Fruit fly (Drosophila melanogaster) whole organism, embryonic: ENCODE results near the gene Hexim.

ENCODE experiments used
- BEAF-32 ChIP-seq: fragments of 200-800 bp; sonication (Bioruptor generic); optimal IDR thresholded peaks from 3 replicates; lab custom pipeline; 2017; ENCODE audit warnings: missing biosample characterization, missing genetic modification characterization, mild to moderate bottlenecking, moderate library complexity, missing genetic modification reagents
- Bgb ChIP-seq: fragments of 200-800 bp; sonication (Bioruptor generic); IDR thresholded peaks from 2 replicates; pipeline ENCODE4 v1.3.6; 2022; ENCODE audit warnings: missing biosample characterization, missing genetic modification characterization; ENCODE audit not compliant: partially characterized antibody
- CG12391 ChIP-seq: fragments of 200-800 bp; sonication (Bioruptor generic); optimal IDR thresholded peaks from 3 replicates; lab custom pipeline; 2018; ENCODE audit warnings: missing biosample characterization, mild to moderate bottlenecking, missing genetic modification characterization, moderate library complexity
- CG13624 ChIP-seq: fragments of 200-800 bp; sonication (Bioruptor generic); optimal IDR thresholded peaks from 2 replicates; lab custom pipeline; 2016; ENCODE audit warnings: missing biosample characterization, missing genetic modification characterization
- CG15479 ChIP-seq: fragments of 200-800 bp; sonication (Bioruptor generic); optimal IDR thresholded peaks from 3 replicates; lab custom pipeline; 2019; ENCODE audit warnings: missing biosample characterization, mild to moderate bottlenecking, missing genetic modification characterization, moderate library complexity
- CG17186 ChIP-seq: fragments of 200-800 bp; sonication (Bioruptor generic); optimal IDR thresholded peaks from 3 replicates; lab custom pipeline; 2017; ENCODE audit warnings: missing biosample characterization, missing genetic modification reagents, missing genetic modification characterization
- CG1792 ChIP-seq: fragments of 200-800 bp; sonication (Bioruptor generic); optimal IDR thresholded peaks from 2 replicates; lab custom pipeline; 2016; ENCODE audit warnings: missing biosample characterization, missing genetic modification characterization
- CG2116 ChIP-seq: fragments of 200-800 bp; sonication (Bioruptor generic); optimal IDR thresholded peaks from 3 replicates; lab custom pipeline; 2018; ENCODE audit warnings: missing biosample characterization, mild to moderate bottlenecking, missing genetic modification characterization
- CG2712 ChIP-seq: fragments of 200-800 bp; optimal IDR thresholded peaks from 3 replicates; lab custom pipeline; 2019; ENCODE audit warnings: missing biosample characterization, mild to moderate bottlenecking, missing genetic modification characterization, moderate library complexity
- CG31224 ChIP-seq: fragments of 200-800 bp; sonication (Bioruptor generic); IDR thresholded peaks from 2 replicates; pipeline ENCODE4 v1.3.6; 2022; ENCODE audit warnings: missing biosample characterization, missing genetic modification characterization
- CG3281 ChIP-seq: fragments of 200-800 bp; sonication (Bioruptor generic); optimal IDR thresholded peaks from 3 replicates; lab custom pipeline; 2017; ENCODE audit warnings: missing biosample characterization, mild to moderate bottlenecking, missing genetic modification characterization
- CG42726 ChIP-seq: fragments of 200-800 bp; sonication (Bioruptor generic); IDR thresholded peaks from 2 replicates; pipeline ENCODE4 v1.3.6; 2022; ENCODE audit warnings: missing biosample characterization, missing genetic modification characterization; ENCODE audit not compliant: partially characterized antibody
- CG4328 ChIP-seq: fragments of 200-800 bp; sonication (Bioruptor generic); optimal IDR thresholded peaks from 3 replicates; lab custom pipeline; 2017; ENCODE audit warnings: missing biosample characterization, missing genetic modification reagents, missing genetic modification characterization
- CG6765 ChIP-seq: fragments of 200-800 bp; sonication (Bioruptor generic); optimal IDR thresholded peaks from 3 replicates; lab custom pipeline; 2017; ENCODE audit warnings: missing biosample characterization, mild to moderate bottlenecking, missing genetic modification characterization
- CG7372 ChIP-seq: fragments of 200-800 bp; sonication (Bioruptor generic); IDR thresholded peaks from 2 replicates; pipeline ENCODE4 v1.3.6; 2022; ENCODE audit warnings: missing biosample characterization, missing genetic modification characterization
- CG7928 ChIP-seq: fragments of 200-800 bp; sonication (Bioruptor generic); optimal IDR thresholded peaks from 2 replicates; lab custom pipeline; 2017; ENCODE audit warnings: missing biosample characterization, mild to moderate bottlenecking, missing genetic modification characterization
- CG9215 ChIP-seq: fragments of 200-800 bp; sonication (Bioruptor generic); IDR thresholded peaks from 2 replicates; pipeline ENCODE4 v1.3.6; 2022; ENCODE audit warnings: missing biosample characterization, missing genetic modification characterization
- CG9727 ChIP-seq: fragments of 200-800 bp; sonication (Bioruptor generic); optimal IDR thresholded peaks from 3 replicates; lab custom pipeline; 2017; ENCODE audit warnings: missing biosample characterization, mild to moderate bottlenecking, missing genetic modification characterization
- CG9797 ChIP-seq: fragments of 200-800 bp; sonication (Bioruptor generic); optimal IDR thresholded peaks from 3 replicates; lab custom pipeline; 2018; ENCODE audit warnings: missing biosample characterization, mild to moderate bottlenecking, missing genetic modification characterization
- CTCF ChIP-seq: fragments of 200-800 bp; sonication (Bioruptor generic); optimal IDR thresholded peaks from 2 replicates; lab custom pipeline; 2017; ENCODE audit warnings: missing biosample characterization, mild to moderate bottlenecking, missing genetic modification characterization, moderate library complexity
- CoRest ChIP-seq: fragments of 200-800 bp; sonication (Bioruptor generic); optimal IDR thresholded peaks from 3 replicates; lab custom pipeline; 2018; ENCODE audit warnings: missing biosample characterization, mild to moderate bottlenecking, missing genetic modification characterization, moderate library complexity
- CrebB ChIP-seq: fragments of 200-800 bp; sonication (Bioruptor generic); optimal IDR thresholded peaks from 3 replicates; lab custom pipeline; 2018; ENCODE audit warnings: missing biosample characterization, mild to moderate bottlenecking, missing genetic modification characterization
- D ChIP-seq, 2 experiments: fragments of 200-800 bp in 1 of 2; fragments of >200 bp in 1 of 2; sonication (Bioruptor generic) in 1 of 2; optimal IDR thresholded peaks; 2 replicates in 1 of 2; 3 replicates in 1 of 2; lab custom pipeline; 2017; ENCODE audit warnings: mild to moderate bottlenecking in 1 of 2, missing biosample characterization in 1 of 2, missing genetic modification characterization in 1 of 2, missing genetic modification reagents in 1 of 2
- Deaf1 ChIP-seq: fragments of 200-800 bp; optimal IDR thresholded peaks from 3 replicates; lab custom pipeline; 2019; ENCODE audit warnings: missing biosample characterization, mild to moderate bottlenecking, missing genetic modification characterization, moderate library complexity
- Dp ChIP-seq: fragments of 200-800 bp; sonication (Bioruptor generic); optimal IDR thresholded peaks from 2 replicates; lab custom pipeline; 2018; ENCODE audit warnings: missing biosample characterization, mild to moderate bottlenecking, missing genetic modification characterization, moderate library complexity
- Ets97D ChIP-seq: fragments of 200-800 bp; sonication (Bioruptor generic); optimal IDR thresholded peaks from 3 replicates; lab custom pipeline; 2016; ENCODE audit warnings: missing biosample characterization, missing genetic modification characterization
- MESR4 ChIP-seq: fragments of 200-800 bp; sonication (Bioruptor generic); optimal IDR thresholded peaks from 2 replicates; lab custom pipeline; 2018; ENCODE audit warnings: missing biosample characterization, mild to moderate bottlenecking, missing genetic modification characterization, moderate library complexity
- Meics ChIP-seq: fragments of 200-800 bp; sonication (Bioruptor generic); optimal IDR thresholded peaks from 2 replicates; lab custom pipeline; 2017; ENCODE audit warnings: missing biosample characterization, mild to moderate bottlenecking, missing genetic modification characterization
- Scr ChIP-seq: fragments of 200-800 bp; sonication (Bioruptor generic); IDR thresholded peaks from 2 replicates; pipeline ENCODE4 v1.3.6; 2022; ENCODE audit warnings: missing biosample characterization, missing genetic modification characterization; ENCODE audit not compliant: partially characterized antibody
- Stat92E ChIP-seq, 3 experiments: fragments of >200 bp in 2 of 3; fragments of 200-800 bp in 1 of 3; sonication (Bioruptor generic) in 1 of 3; optimal IDR thresholded peaks; 2 replicates each; lab custom pipeline; 2017 to 2019; ENCODE audit warnings: missing biosample characterization in 3 of 3, missing genetic modification characterization in 3 of 3, mild to moderate bottlenecking in 1 of 3, moderate library complexity in 1 of 3
- Taf1 ChIP-seq: fragments of 200-800 bp; sonication (Bioruptor generic); IDR thresholded peaks from 2 replicates; pipeline ENCODE4 v1.3.6; 2022; ENCODE audit warnings: missing biosample characterization, missing genetic modification characterization
- ara ChIP-seq: fragments of 200-800 bp; sonication (Bioruptor generic); IDR thresholded peaks from 2 replicates; pipeline ENCODE4 v1.3.6; 2022; ENCODE audit warnings: missing biosample characterization, missing genetic modification characterization
- chinmo ChIP-seq: fragments of 200-800 bp; sonication (Bioruptor generic); IDR thresholded peaks from 4 replicates; pipeline ENCODE4 v1.3.6; 2022; ENCODE audit warnings: missing biosample characterization, missing genetic modification characterization; ENCODE audit not compliant: partially characterized antibody
- chn ChIP-seq: fragments of 200-800 bp; sonication (Bioruptor generic); optimal IDR thresholded peaks from 2 replicates; lab custom pipeline; 2016; ENCODE audit warnings: missing biosample characterization, missing genetic modification characterization
- crc ChIP-seq: fragments of 200-800 bp; sonication (Bioruptor generic); optimal IDR thresholded peaks from 2 replicates; lab custom pipeline; 2016; ENCODE audit warnings: missing biosample characterization, missing genetic modification characterization
- hbn ChIP-seq: fragments of 200-800 bp; sonication (Bioruptor generic); IDR thresholded peaks from 2 replicates; pipeline ENCODE4 v1.3.6; 2022; ENCODE audit warnings: missing biosample characterization, missing genetic modification characterization; ENCODE audit not compliant: partially characterized antibody
- nom ChIP-seq: fragments of 200-800 bp; sonication (Bioruptor generic); optimal IDR thresholded peaks from 2 replicates; lab custom pipeline; 2017; ENCODE audit warnings: missing biosample characterization, missing genetic modification characterization, mild to moderate bottlenecking, moderate library complexity, missing genetic modification reagents
- phol ChIP-seq: fragments of 200-800 bp; sonication (Bioruptor generic); optimal IDR thresholded peaks from 3 replicates; lab custom pipeline; 2018; ENCODE audit warnings: missing biosample characterization, mild to moderate bottlenecking, missing genetic modification characterization, moderate library complexity
- psq ChIP-seq: fragments of 200-800 bp; sonication (Bioruptor generic); optimal IDR thresholded peaks from 2 replicates; lab custom pipeline; 2017; ENCODE audit warnings: missing biosample characterization, missing genetic modification characterization
- repo ChIP-seq: fragments of 200-800 bp; sonication (Bioruptor generic); optimal IDR thresholded peaks from 2 replicates; lab custom pipeline; 2016; ENCODE audit warnings: missing biosample characterization, missing genetic modification characterization
- rib ChIP-seq: fragments of 200-800 bp; sonication (Bioruptor generic); IDR thresholded peaks from 2 replicates; pipeline ENCODE4 v1.3.6; 2022; ENCODE audit warnings: missing biosample characterization, missing genetic modification characterization
- sqz ChIP-seq: fragments of 200-800 bp; sonication (Bioruptor generic); optimal IDR thresholded peaks from 3 replicates; lab custom pipeline; 2018; ENCODE audit warnings: missing biosample characterization, mild to moderate bottlenecking, missing genetic modification characterization
- stc ChIP-seq: fragments of 200-800 bp; sonication (Bioruptor generic); IDR thresholded peaks from 2 replicates; pipeline ENCODE4 v1.3.6; 2022; ENCODE audit warnings: missing biosample characterization, missing genetic modification characterization
- sug ChIP-seq: fragments of 200-800 bp; optimal IDR thresholded peaks from 2 replicates; lab custom pipeline; 2019; ENCODE audit warnings: missing biosample characterization, mild to moderate bottlenecking, missing genetic modification characterization, moderate library complexity
- tin ChIP-seq: fragments of 200-800 bp; sonication (Bioruptor generic); optimal IDR thresholded peaks from 3 replicates; lab custom pipeline; 2016; ENCODE audit warnings: missing biosample characterization, missing genetic modification characterization
- trem ChIP-seq: fragments of 200-800 bp; optimal IDR thresholded peaks from 3 replicates; lab custom pipeline; 2019; ENCODE audit warnings: missing biosample characterization, mild to moderate bottlenecking, missing genetic modification characterization, moderate library complexity
- trh ChIP-seq: fragments of 200-800 bp; sonication (Bioruptor generic); optimal IDR thresholded peaks from 2 replicates; lab custom pipeline; 2016; ENCODE audit warnings: missing biosample characterization, missing genetic modification characterization

The Hexim gene

DNA sequence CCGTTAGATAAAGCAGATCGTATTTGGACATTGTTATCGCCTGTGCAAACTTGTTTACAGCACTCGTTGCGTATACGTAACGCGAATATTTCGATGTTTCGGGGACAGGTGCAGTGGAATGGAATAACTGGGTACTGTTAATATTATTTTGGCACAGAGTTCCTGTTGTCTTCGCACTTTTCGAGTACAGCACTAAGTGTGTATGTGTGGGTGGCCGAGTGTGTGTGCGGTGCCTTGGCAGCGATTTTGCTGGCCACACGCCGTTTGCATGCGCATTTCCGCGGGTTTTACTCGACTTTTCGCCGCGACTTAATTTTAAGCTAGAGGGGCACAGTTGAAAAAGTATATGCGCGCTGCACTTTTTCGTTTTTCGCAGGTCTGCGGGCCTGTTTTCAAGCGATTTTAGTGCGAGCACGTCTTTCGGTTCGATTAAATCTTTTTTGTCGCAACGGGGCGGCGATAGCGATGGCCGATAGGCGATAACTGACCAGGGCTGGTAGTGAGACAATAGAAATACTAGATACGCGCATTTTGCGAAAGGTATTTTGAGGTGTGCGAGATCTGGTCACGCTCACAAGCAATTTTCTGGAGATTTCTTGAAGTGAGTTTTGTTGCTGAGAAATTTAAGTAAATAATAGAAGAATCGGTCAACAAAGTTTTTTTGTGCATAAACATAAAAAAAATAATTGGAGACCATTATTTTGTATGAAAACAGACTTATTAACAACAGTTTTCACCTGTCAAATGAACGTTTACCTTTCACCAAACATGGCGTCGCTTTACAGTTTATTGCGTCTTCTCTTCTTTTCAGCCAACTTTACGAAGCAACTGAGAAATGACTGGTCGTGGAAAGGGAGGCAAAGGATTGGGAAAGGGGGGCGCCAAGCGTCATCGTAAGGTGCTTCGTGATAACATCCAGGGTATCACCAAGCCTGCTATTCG, 33.8 kb upstream of the Hexim start, which contains the start of the genes put and His4r (continued):
- no peak for TF ChIP-seq ara (GFP tag; lab: Robert Waterston, UW)
- no peak for TF ChIP-seq CG9215 (GFP tag; lab: Robert Waterston, UW)
- no peak for TF ChIP-seq Taf1 (GFP tag; lab: Robert Waterston, UW)
- peak; percentile 75 for TF ChIP-seq CG2116 (GFP tag; lab: Kevin White, UChicago)
- 0 out of 2 replicates have a peak, but pooled peaks have one; percentile 16 for TF ChIP-seq CG42726 (GFP tag; lab: Robert Waterston, UW)
- peak; percentile 91 for TF ChIP-seq phol
- peak; percentile 4 for TF ChIP-seq CoRest (tag; lab: Kevin White, UChicago)
- TF ChIP-seq MESR4 (GFP tag; lab: Kevin White, UChicago), result peak; percentile 87
- TF ChIP-seq crc (GFP tag; lab: Kevin White, UChicago), result no peak
- peak; percentile 48 for TF ChIP-seq Meics
- TF ChIP-seq CG7372 (GFP tag; lab: Robert Waterston, UW), result peak; percentile 29; the same call in 1 of the 2 replicates
- peak; percentile 47 for TF ChIP-seq repo
- TF ChIP-seq BEAF-32 (GFP tag; lab: Kevin White, UChicago), result peak; percentile 69
- no peak for TF ChIP-seq rib (GFP tag; lab: Robert Waterston, UW)
- peak; percentile 77 for TF ChIP-seq trem (tag; lab: Kevin White, UChicago)
- peak; percentile 59 for TF ChIP-seq Scr (GFP tag; lab: Robert Waterston, UW)
- TF ChIP-seq CG3281 (GFP tag; lab: Kevin White, UChicago), result no peak
- TF ChIP-seq stc (GFP tag; lab: Robert Waterston, UW), result no peak
- peak; percentile 43 for TF ChIP-seq chn
- peak; percentile 2 for TF ChIP-seq CG9727 (GFP tag; lab: Kevin White, UChicago)
- no peak for TF ChIP-seq CG4328 (GFP tag; lab: Kevin White, UChicago)
- peak; percentile 51 for TF ChIP-seq Deaf1 (tag; lab: Kevin White, UChicago)
- peak in 1 of 3 experiments; percentile 57 for TF ChIP-seq Stat92E (GFP tag; optimal IDR thresholded peaks at IDR 0.05; lab: Kevin White, UChicago)
- TF ChIP-seq CG9797 (GFP tag; lab: Kevin White, UChicago), result peak; percentile 95
- TF ChIP-seq CTCF (GFP tag; lab: Kevin White, UChicago), result peak; percentile 42
- peak; percentile 4 for TF ChIP-seq psq (GFP tag; lab: Kevin White, UChicago)
- peak; percentile 45 for TF ChIP-seq CrebB (tag; lab: Kevin White, UChicago)
- TF ChIP-seq chinmo, result peak; percentile 48; the same call in 1 of the 4 replicates
- TF ChIP-seq CG31224 (GFP tag; lab: Robert Waterston, UW), result no peak
- TF ChIP-seq hbn, result peak; percentile 55
- peak; percentile 91 for TF ChIP-seq CG17186
- TF ChIP-seq tin, result peak; percentile 9
- TF ChIP-seq D (optimal IDR thresholded peaks at IDR 0.05; lab: Kevin White, UChicago), result peak; percentile 53
- TF ChIP-seq D (GFP tag; optimal IDR thresholded peaks at IDR 0.05; lab: Kevin White, UChicago), result no peak
- TF ChIP-seq nom (GFP tag; lab: Kevin White, UChicago), result peak; percentile 47
- peak; percentile 33 for TF ChIP-seq CG12391 (tag; lab: Kevin White, UChicago)
- peak; percentile 10 for TF ChIP-seq CG6765 (GFP tag; lab: Kevin White, UChicago)
- TF ChIP-seq CG2712 (tag; lab: Kevin White, UChicago), result peak; percentile 40
- TF ChIP-seq Bgb (GFP tag; lab: Robert Waterston, UW), result peak; percentile 70; the same call in 1 of the 2 replicates
- TF ChIP-seq CG7928 (GFP tag; lab: Kevin White, UChicago), result peak; percentile 87
- TF ChIP-seq Dp (GFP tag; lab: Kevin White, UChicago), result peak; percentile 34
- TF ChIP-seq CG15479 (GFP tag; lab: Kevin White, UChicago), result peak; percentile 46
- peak; percentile 47 for TF ChIP-seq sqz (GFP tag; lab: Kevin White, UChicago)
- TF ChIP-seq CG13624 (GFP tag; lab: Kevin White, UChicago), result peak; percentile 49
- peak; percentile 3 for TF ChIP-seq sug (tag; lab: Kevin White, UChicago)
- peak; percentile 82 for TF ChIP-seq Ets97D
- peak; percentile 8 for TF ChIP-seq CG1792 (GFP tag; lab: Kevin White, UChicago)
- no peak for TF ChIP-seq trh (GFP tag; lab: Kevin White, UChicago)
